Worm (Caenorhabditis elegans) whole organism, L4/young adult: ENCODE measurements around the gene nasp-2.

Experiments
- W03F9.2 ChIP-seq: fragments of 150-350 bp; optimal IDR thresholded peaks from 2 replicates; lab custom pipeline; 2014; ENCODE audit warnings: missing biosample characterization, missing genetic modification characterization
- dao-5 ChIP-seq: sonication (generic microtip); optimal IDR thresholded peaks from 2 replicates; lab custom pipeline; 2016; ENCODE audit warnings: missing genotype, missing genetic modification characterization, moderate library complexity, missing compliant biosample characterization
- him-1 ChIP-seq: sonication (generic microtip); optimal IDR thresholded peaks from 2 replicates; lab custom pipeline; 2016; ENCODE audit warnings: missing genotype, missing genetic modification reagents, missing genetic modification characterization, missing compliant biosample characterization

DNA sequence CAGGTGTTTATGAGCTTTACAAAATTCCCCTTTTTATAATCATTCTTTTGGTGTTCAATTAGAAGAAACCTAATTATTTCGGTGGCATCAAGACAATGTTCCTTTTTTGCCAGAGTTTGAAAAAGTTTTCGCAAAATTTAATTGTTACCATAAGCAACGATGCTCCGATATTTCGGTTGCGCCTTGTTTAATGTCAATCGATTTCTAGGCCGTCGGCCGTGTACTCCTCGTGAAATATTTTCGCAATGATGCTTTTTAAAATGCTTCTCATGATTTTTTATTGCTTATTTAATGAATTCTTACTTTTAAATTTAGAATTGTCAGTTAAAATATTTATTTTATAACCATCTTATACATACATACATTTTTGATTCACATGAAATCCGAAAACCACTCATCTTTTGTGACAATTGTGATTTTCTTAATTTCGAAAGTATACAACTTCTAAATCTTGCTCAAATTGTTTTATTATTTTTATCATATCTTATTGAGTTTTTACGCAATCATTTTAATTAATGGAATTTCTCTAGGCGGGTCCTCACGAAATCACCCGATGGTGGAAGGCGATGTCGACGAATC lies 1.1 kb upstream of the nasp-2 start, which contains the start of gene C50B6.3:
- TF ChIP-seq him-1 (tag; lab: Kevin White, UChicago) (no peak), W03F9.2 (tag; lab: Kevin White, UChicago) (peak; percentile 78), dao-5 (tag; lab: Kevin White, UChicago) (no peak)
